Worm (Caenorhabditis elegans): ENCODE measurements around the gene T26E4.2.
"Not testable (repeated sequence)": the region's sequence is repeated elsewhere in the genome, so short reads cannot be mapped to it uniquely, and the experiment has no call there.

T26E4.2 gene

DNA sequence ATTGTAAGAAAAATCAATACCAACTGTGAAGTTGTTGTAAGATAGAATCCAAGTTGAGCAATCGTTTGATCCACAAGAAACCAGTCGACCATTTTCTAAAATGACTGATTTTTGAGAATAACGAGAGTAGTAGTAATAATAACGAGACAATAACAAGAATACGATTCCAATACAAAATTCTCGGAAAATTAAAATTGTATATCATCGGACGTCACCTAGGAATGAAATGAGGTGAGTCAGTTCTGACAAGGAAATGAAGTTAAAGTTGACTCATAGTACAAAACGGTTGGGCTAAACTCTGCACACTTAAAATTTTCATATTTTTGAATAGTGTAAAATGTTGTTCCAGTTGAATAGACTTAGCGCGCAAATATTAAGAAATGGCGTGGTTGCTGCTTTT, 36.8 kb upstream of the T26E4.2 start, which contains the start of gene str-19:
TSS of gene str-19 (minus strand) at position 101 of the 400 bp plus-strand sequence.
- not testable (repeated sequence) for TF ChIP-seq sem-4 (tag; optimal IDR thresholded peaks at IDR 0.05); sma-9 (GFP tag; optimal IDR thresholded peaks at IDR 0.05); sma-9 (tag; optimal IDR thresholded peaks at IDR 0.05); nhr-23 (tag; optimal IDR thresholded peaks at IDR 0.05)

- not testable (repeated sequence) for TF ChIP-seq ZK546.5, mbf-1, elt-1 (tag; optimal IDR thresholded peaks at IDR 0.05)
Observed at ce11 chrV:15748343-15748742, 32.8 kb upstream of the T26E4.2 start, which contains the start of gene T23D5.8. Gene T23D5.8, minus strand, starts transcription at chrV:15748443.

- TF ChIP-seq nhr-25 (tag; optimal IDR thresholded peaks at IDR 0.05) (no peak), sma-9 (GFP tag; optimal IDR thresholded peaks at IDR 0.05) (no peak), sma-9 (tag; optimal IDR thresholded peaks at IDR 0.05) (no peak), C34F6.9 (tag; optimal IDR thresholded peaks at IDR 0.05) (no peak), nhr-11 (tag; optimal IDR thresholded peaks at IDR 0.05) (no peak), R02D3.7 (tag; optimal IDR thresholded peaks at IDR 0.05) (no peak), nhr-21 (tag; optimal IDR thresholded peaks at IDR 0.05) (no peak), lin-39 (tag; optimal IDR thresholded peaks at IDR 0.05) (no peak), egl-27 (tag; optimal IDR thresholded peaks at IDR 0.05) (no peak), nhr-77 (tag; optimal IDR thresholded peaks at IDR 0.05) (no peak), F13H6.1 (tag; optimal IDR thresholded peaks at IDR 0.05) (no peak), lin-13 (GFP tag; optimal IDR thresholded peaks at IDR 0.05) (no peak), alr-1 (tag; optimal IDR thresholded peaks at IDR 0.05) (no peak)
Observed at ce11 chrV:15750130-15750529, 31.1 kb upstream of the T26E4.2 start, which contains the start of gene str-6. Gene str-6, minus strand, starts transcription at chrV:15750230.

DNA sequence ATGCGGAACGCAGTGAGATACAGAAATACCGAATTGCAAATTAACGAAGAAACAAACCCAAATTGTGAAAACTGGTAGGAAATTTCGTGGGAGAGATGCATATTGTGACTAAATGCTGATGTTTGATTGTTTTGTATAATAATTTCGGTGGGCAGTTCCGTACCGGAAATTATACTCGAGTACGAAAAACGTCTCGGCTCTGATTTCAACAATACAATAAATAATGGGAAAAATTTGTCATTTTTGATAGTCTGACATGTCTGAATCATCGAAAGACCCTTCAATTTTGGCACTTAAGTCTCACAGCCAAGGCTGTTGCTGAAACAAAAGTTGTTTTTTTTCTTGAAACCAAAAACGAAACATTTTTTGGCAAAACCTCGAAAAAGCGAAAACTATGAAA, 29.1 kb upstream of the T26E4.2 start, which contains the start of gene str-43:
TSS of gene str-43 (minus strand) at position 101 of the 400 bp plus-strand sequence.
- TF ChIP-seq elt-1 (tag; optimal IDR thresholded peaks at IDR 0.05): no peak
- TF ChIP-seq sma-3 (GFP tag; optimal IDR thresholded peaks at IDR 0.05): no peak
- TF ChIP-seq elt-3 (tag; optimal IDR thresholded peaks at IDR 0.05): no peak
- TF ChIP-seq ceh-16 (tag; optimal IDR thresholded peaks at IDR 0.05): no peak
- TF ChIP-seq C34F6.9 (tag; optimal IDR thresholded peaks at IDR 0.05): no peak
- no peak for TF ChIP-seq F13H6.1 (tag; optimal IDR thresholded peaks at IDR 0.05)
- no peak for TF ChIP-seq nhr-12 (tag; optimal IDR thresholded peaks at IDR 0.05)
- no peak for TF ChIP-seq gmeb-1 (tag; optimal IDR thresholded peaks at IDR 0.05)
- no peak for TF ChIP-seq sem-4 (tag; optimal IDR thresholded peaks at IDR 0.05)
- TF ChIP-seq fos-1 (tag; optimal IDR thresholded peaks at IDR 0.05): no peak
- no peak for TF ChIP-seq ceh-82 (tag; optimal IDR thresholded peaks at IDR 0.05)
- no peak for TF ChIP-seq peb-1 (tag; optimal IDR thresholded peaks at IDR 0.05)
- TF ChIP-seq nhr-77 (tag; optimal IDR thresholded peaks at IDR 0.05): no peak
- no peak for TF ChIP-seq zag-1 (tag; optimal IDR thresholded peaks at IDR 0.05)
- TF ChIP-seq lin-13 (GFP tag; optimal IDR thresholded peaks at IDR 0.05): no peak
- no peak for TF ChIP-seq ztf-1 (GFP tag; conservative IDR thresholded peaks at IDR 0.05)
- TF ChIP-seq nhr-25 (tag; optimal IDR thresholded peaks at IDR 0.05): no peak
- no peak for TF ChIP-seq skn-1 (tag; optimal IDR thresholded peaks at IDR 0.05)
- TF ChIP-seq nhr-21 (tag; optimal IDR thresholded peaks at IDR 0.05): no peak

ce11 chrV:15752941-15753340, 28.2 kb upstream of the T26E4.2 start, which contains the start of gene str-5:
Gene str-5, plus strand, starts transcription at chrV:15753241.
- TF ChIP-seq unc-62 (GFP tag; optimal IDR thresholded peaks at IDR 0.05); ztf-4 (tag; optimal IDR thresholded peaks at IDR 0.05); crh-2 (tag; optimal IDR thresholded peaks at IDR 0.05): not testable (repeated sequence)

DNA sequence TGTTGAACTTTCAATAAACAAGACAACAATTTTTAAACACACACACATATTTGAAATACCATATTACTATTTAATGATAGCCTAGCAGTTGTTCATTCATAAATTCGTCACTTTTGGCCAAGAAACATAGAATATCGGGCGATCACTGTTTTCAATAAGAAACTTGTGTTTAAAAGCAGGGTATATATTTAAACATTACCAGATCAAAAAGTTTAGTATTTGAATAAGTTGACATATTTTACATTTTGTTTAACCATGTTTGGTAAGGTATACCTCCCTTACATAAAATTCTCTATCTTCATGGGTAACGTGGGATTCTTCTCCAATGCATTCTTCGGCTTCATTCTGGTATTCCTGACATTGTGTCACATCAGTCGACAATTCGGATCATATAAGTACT, 26.5 kb upstream of the T26E4.2 start, which contains the start of gene str-8:
TSS of gene str-8 (plus strand) at position 301 of the 400 bp plus-strand sequence.
- not testable (repeated sequence) for TF ChIP-seq nhr-11, nhr-23, ceh-82 (tag; optimal IDR thresholded peaks at IDR 0.05)

All from whole organism, L2 larva.